Worm (Caenorhabditis elegans) whole organism, young adult: ENCODE results near the gene M151.2.

Experiments used
- B0336.3 ChIP-seq: fragments of 200-800 bp; sonication (Bioruptor generic); IDR thresholded peaks from 2 replicates; pipeline ENCODE4 v1.3.6; 2022; ENCODE audit warnings: missing genetic modification characterization, missing compliant biosample characterization
- C06A6.2 ChIP-seq: fragments of 200-800 bp; sonication (Bioruptor generic); conservative IDR thresholded peaks from 2 replicates; pipeline ENCODE4 v1.3.6; 2022; ENCODE audit warnings: missing genetic modification characterization, missing compliant biosample characterization
- F10E7.11 ChIP-seq: sonication (generic microtip); optimal IDR thresholded peaks from 2 replicates; lab custom pipeline; 2017; ENCODE audit warnings: mild to moderate bottlenecking, missing genetic modification characterization, moderate library complexity, missing compliant biosample characterization
- F37B4.10 ChIP-seq: fragments of 200-800 bp; sonication (Bioruptor generic); IDR thresholded peaks from 2 replicates; pipeline ENCODE4 v1.3.6; 2022; ENCODE audit warnings: missing genetic modification characterization, missing compliant biosample characterization
- F57A8.1 ChIP-seq: fragments of 200-800 bp; sonication (Bioruptor generic); optimal IDR thresholded peaks from 2 replicates; lab custom pipeline; 2018; ENCODE audit warnings: mild to moderate bottlenecking, missing genetic modification characterization, moderate library complexity, missing compliant biosample characterization
- Y56A3A.18 ChIP-seq: fragments of 200-800 bp; sonication (Bioruptor generic); IDR thresholded peaks from 2 replicates; pipeline ENCODE4 v1.3.6; 2022; ENCODE audit warnings: missing genetic modification reagents, missing genetic modification characterization, missing compliant biosample characterization
- Y79H2A.3 ChIP-seq: fragments of 200-800 bp; sonication (Bioruptor generic); conservative IDR thresholded peaks from 2 replicates; pipeline ENCODE4 v1.3.6; 2022; ENCODE audit warnings: missing genetic modification reagents, missing genetic modification characterization, missing compliant biosample characterization
- aptf-2 ChIP-seq: fragments of 200-800 bp; sonication (Bioruptor generic); conservative IDR thresholded peaks from 2 replicates; pipeline ENCODE4 v1.3.6; 2022; ENCODE audit warnings: missing genetic modification reagents, missing genetic modification characterization, missing compliant biosample characterization
- athp-1 ChIP-seq: sonication (generic microtip); optimal IDR thresholded peaks from 2 replicates; lab custom pipeline; 2017; ENCODE audit warnings: mild to moderate bottlenecking, missing genetic modification characterization, missing compliant biosample characterization
- attf-3 ChIP-seq: fragments of 200-800 bp; sonication (Bioruptor generic); conservative IDR thresholded peaks from 2 replicates; pipeline ENCODE4 v1.3.6; 2022; ENCODE audit warnings: missing genetic modification reagents, missing genetic modification characterization, missing compliant biosample characterization
- attf-5 ChIP-seq: fragments of 200-800 bp; sonication (Bioruptor generic); optimal IDR thresholded peaks from 2 replicates; lab custom pipeline; 2018; ENCODE audit warnings: mild to moderate bottlenecking, missing genetic modification characterization, missing compliant biosample characterization
- attf-6 ChIP-seq: fragments of 200-800 bp; sonication (Bioruptor generic); IDR thresholded peaks from 2 replicates; pipeline ENCODE4 v1.3.6; 2022; ENCODE audit warnings: missing genetic modification reagents, missing genetic modification characterization, missing compliant biosample characterization
- cebp-2 ChIP-seq: fragments of 200-800 bp; sonication (Bioruptor generic); IDR thresholded peaks from 2 replicates; pipeline ENCODE4 v1.3.6; 2022; ENCODE audit warnings: missing genetic modification characterization, missing compliant biosample characterization
- dox-1 ChIP-seq: fragments of 200-800 bp; sonication (Bioruptor generic); IDR thresholded peaks from 2 replicates; pipeline ENCODE4 v1.3.6; 2022; ENCODE audit warnings: missing genetic modification reagents, missing genetic modification characterization, missing compliant biosample characterization
- dpl-1 ChIP-seq: fragments of 150-350 bp; optimal IDR thresholded peaks from 2 replicates; lab custom pipeline; 2014; ENCODE audit warnings: missing biosample characterization, missing genetic modification reagents, missing genetic modification characterization
- efl-1 ChIP-seq: fragments of 150-350 bp; optimal IDR thresholded peaks from 2 replicates; lab custom pipeline; 2014; ENCODE audit warnings: missing biosample characterization, missing genetic modification reagents, missing genetic modification characterization
- egl-44 ChIP-seq: fragments of 200-800 bp; sonication (Bioruptor generic); IDR thresholded peaks from 2 replicates; pipeline ENCODE4 v1.3.6; 2022; ENCODE audit warnings: missing genetic modification reagents, missing genetic modification characterization, missing compliant biosample characterization
- egrh-3 ChIP-seq: fragments of 200-800 bp; sonication (Bioruptor generic); IDR thresholded peaks from 2 replicates; pipeline ENCODE4 v1.3.6; 2022; ENCODE audit warnings: missing genetic modification reagents, missing genetic modification characterization, missing compliant biosample characterization
- ets-4 ChIP-seq: fragments of 200-800 bp; sonication (Bioruptor generic); optimal IDR thresholded peaks from 2 replicates; lab custom pipeline; 2018; ENCODE audit warnings: mild to moderate bottlenecking, missing genetic modification characterization, missing compliant biosample characterization
- fkh-3 ChIP-seq: sonication (generic microtip); optimal IDR thresholded peaks from 2 replicates; lab custom pipeline; 2016; ENCODE audit warnings: mild to moderate bottlenecking, missing genetic modification characterization, missing compliant biosample characterization
- hlh-26 ChIP-seq: fragments of 200-800 bp; sonication (Bioruptor generic); conservative IDR thresholded peaks from 2 replicates; pipeline ENCODE4 v1.3.6; 2022; ENCODE audit warnings: missing genetic modification reagents, missing genetic modification characterization, missing compliant biosample characterization
- lsl-1 ChIP-seq: fragments of 200-800 bp; sonication (Bioruptor generic); optimal IDR thresholded peaks from 2 replicates; lab custom pipeline; 2018; ENCODE audit warnings: mild to moderate bottlenecking, missing genetic modification characterization, moderate library complexity, missing compliant biosample characterization
- madf-10 ChIP-seq: sonication (generic microtip); optimal IDR thresholded peaks from 2 replicates; lab custom pipeline; 2016; ENCODE audit warnings: mild to moderate bottlenecking, missing genetic modification characterization, missing compliant biosample characterization
- madf-3 ChIP-seq: fragments of 200-800 bp; sonication (Bioruptor generic); IDR thresholded peaks from 2 replicates; pipeline ENCODE4 v1.3.6; 2022; ENCODE audit warnings: missing genetic modification reagents, missing genetic modification characterization, missing compliant biosample characterization
- madf-6 ChIP-seq: fragments of 200-800 bp; sonication (Bioruptor generic); IDR thresholded peaks from 2 replicates; pipeline ENCODE4 v1.3.6; 2022; ENCODE audit warnings: missing genetic modification reagents, missing genetic modification characterization, missing compliant biosample characterization
- madf-8 ChIP-seq: fragments of 200-800 bp; sonication (Bioruptor generic); conservative IDR thresholded peaks from 2 replicates; pipeline ENCODE4 v1.3.6; 2022; ENCODE audit warnings: missing genetic modification reagents, missing genetic modification characterization, missing compliant biosample characterization
- nfyb-1 ChIP-seq: fragments of 200-800 bp; sonication (Bioruptor generic); IDR thresholded peaks from 2 replicates; pipeline ENCODE4 v1.3.6; 2022; ENCODE audit warnings: missing genetic modification reagents, missing genetic modification characterization, missing compliant biosample characterization
- nhr-90 ChIP-seq: sonication (generic microtip); optimal IDR thresholded peaks from 2 replicates; lab custom pipeline; 2016; ENCODE audit warnings: missing genotype, mild to moderate bottlenecking, missing genetic modification characterization, missing compliant biosample characterization
- rec-8 ChIP-seq, 2 experiments: sonication (generic microtip); optimal IDR thresholded peaks; 2 replicates each; lab custom pipeline; 2016; ENCODE audit warnings: mild to moderate bottlenecking in 2 of 2, missing genetic modification characterization in 2 of 2, missing genetic modification reagents in 2 of 2, missing genotype in 2 of 2, missing biosample characterization in 1 of 2, missing compliant biosample characterization in 1 of 2, moderate library complexity in 1 of 2
- snpc-3.4 ChIP-seq: sonication (generic microtip); optimal IDR thresholded peaks from 2 replicates; lab custom pipeline; 2017; ENCODE audit warnings: missing genetic modification characterization, mild to moderate bottlenecking, missing compliant biosample characterization, antibody characterized with exemption, moderate library complexity, missing genotype, missing genetic modification reagents
- snpc-4 ChIP-seq, 5 experiments: fragments of 150-350 bp in 1 of 5; sonication (generic microtip) in 4 of 5; optimal IDR thresholded peaks; 2 replicates each; lab custom pipeline; 2014 to 2018; ENCODE audit warnings: missing genetic modification characterization in 5 of 5, missing biosample characterization in 3 of 5, antibody characterized with exemption in 2 of 5, mild to moderate bottlenecking in 2 of 5, missing compliant biosample characterization in 2 of 5, missing genotype in 2 of 5, moderate library complexity in 2 of 5, missing genetic modification reagents in 1 of 5
- somi-1 ChIP-seq: fragments of 200-800 bp; sonication (Bioruptor generic); optimal IDR thresholded peaks from 2 replicates; lab custom pipeline; 2018; ENCODE audit warnings: mild to moderate bottlenecking, missing genetic modification characterization, missing compliant biosample characterization
- tbp1 ChIP-seq: fragments of 200-800 bp; sonication (Bioruptor generic); optimal IDR thresholded peaks from 2 replicates; lab custom pipeline; 2018; ENCODE audit warnings: mild to moderate bottlenecking, missing genetic modification characterization, missing compliant biosample characterization
- tbx-9 ChIP-seq: sonication (generic microtip); optimal IDR thresholded peaks from 2 replicates; lab custom pipeline; 2016; ENCODE audit warnings: borderline replicate concordance, missing genetic modification characterization, inconsistent platforms, missing compliant biosample characterization
- zfh-2 ChIP-seq: fragments of 200-800 bp; sonication (Bioruptor generic); conservative IDR thresholded peaks from 2 replicates; pipeline ENCODE4 v1.3.6; 2022; ENCODE audit warnings: missing genetic modification reagents, missing genetic modification characterization, missing compliant biosample characterization
- ztf-22 ChIP-seq: fragments of 200-800 bp; sonication (Bioruptor generic); optimal IDR thresholded peaks from 2 replicates; lab custom pipeline; 2018; ENCODE audit warnings: mild to moderate bottlenecking, missing genetic modification characterization, moderate library complexity, missing compliant biosample characterization
- ztf-26 ChIP-seq: sonication (generic microtip); optimal IDR thresholded peaks from 2 replicates; lab custom pipeline; 2017; ENCODE audit warnings: missing genetic modification characterization, missing compliant biosample characterization
- ztf-28 ChIP-seq: fragments of 200-800 bp; sonication (Bioruptor generic); IDR thresholded peaks from 2 replicates; pipeline ENCODE4 v1.3.6; 2022; ENCODE audit warnings: missing genetic modification reagents, missing genetic modification characterization, missing compliant biosample characterization

The M151.2 gene

ce11 chrII:3617512-3617911 is 13.4 kb upstream of the M151.2 start, which contains the start of gene F40E12.1:
TSS of gene F40E12.1 (plus strand) at chrII:3617812.
- TF ChIP-seq ztf-22 (GFP tag; lab: Kevin White, UChicago) (no peak), egrh-3 (GFP tag; lab: Robert Waterston, UW) (no peak), attf-5 (GFP tag; lab: Kevin White, UChicago) (no peak), F57A8.1 (GFP tag; lab: Kevin White, UChicago) (no peak), B0336.3 (GFP tag; lab: Robert Waterston, UW) (no peak), F37B4.10 (no peak), Y79H2A.3 (no peak), snpc-3.4 (tag; lab: Kevin White, UChicago) (no peak), ztf-28 (no peak), madf-8 (GFP tag; lab: Robert Waterston, UW) (no peak), ztf-26 (tag; lab: Kevin White, UChicago) (no peak), snpc-4 (GFP tag; optimal IDR thresholded peaks at IDR 0.05; lab: Kevin White, UChicago) (no peak), snpc-4 (tag; optimal IDR thresholded peaks at IDR 0.05; lab: Kevin White, UChicago) (no peak), nhr-90 (tag; lab: Kevin White, UChicago) (no peak), zfh-2 (GFP tag; lab: Robert Waterston, UW) (no peak), attf-3 (GFP tag; lab: Robert Waterston, UW) (no peak)

DNA sequence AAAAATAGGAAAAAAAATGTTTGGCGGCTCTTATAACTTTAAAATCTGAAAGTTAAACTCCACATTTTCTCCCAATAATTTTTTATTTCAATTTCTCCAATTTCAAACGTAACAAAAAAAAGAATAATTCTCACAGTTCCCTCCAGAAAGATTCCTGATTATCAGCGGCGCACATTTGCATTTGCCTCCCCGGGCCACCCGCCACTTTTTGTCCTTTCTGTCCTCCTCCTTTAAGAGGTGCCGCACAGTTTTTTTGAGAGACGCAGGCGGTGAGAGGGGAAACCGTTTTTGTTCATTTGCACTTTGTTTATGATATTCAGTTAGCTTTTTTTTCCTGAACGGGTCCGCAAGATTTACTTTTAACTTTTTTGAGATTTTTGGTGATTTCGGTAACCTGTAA is 10.0 kb upstream of the M151.2 start:
- TF ChIP-seq aptf-2 (GFP tag; lab: Robert Waterston, UW) (peak; percentile 56; the same call in 1 of the 2 replicates), efl-1 (GFP tag; lab: Kevin White, UChicago) (peak; percentile 66), madf-6 (GFP tag; lab: Robert Waterston, UW) (peak; percentile 36; the same call in 1 of the 2 replicates), madf-8 (GFP tag; lab: Robert Waterston, UW) (0 out of 2 replicates have a peak, but pooled peaks have one; percentile 20), dpl-1 (GFP tag; lab: Kevin White, UChicago) (peak; percentile 24), Y56A3A.18 (GFP tag; lab: Robert Waterston, UW) (no peak), lsl-1 (GFP tag; lab: Kevin White, UChicago) (no peak), F37B4.10 (no peak), dox-1 (GFP tag; lab: Robert Waterston, UW) (no peak)

DNA sequence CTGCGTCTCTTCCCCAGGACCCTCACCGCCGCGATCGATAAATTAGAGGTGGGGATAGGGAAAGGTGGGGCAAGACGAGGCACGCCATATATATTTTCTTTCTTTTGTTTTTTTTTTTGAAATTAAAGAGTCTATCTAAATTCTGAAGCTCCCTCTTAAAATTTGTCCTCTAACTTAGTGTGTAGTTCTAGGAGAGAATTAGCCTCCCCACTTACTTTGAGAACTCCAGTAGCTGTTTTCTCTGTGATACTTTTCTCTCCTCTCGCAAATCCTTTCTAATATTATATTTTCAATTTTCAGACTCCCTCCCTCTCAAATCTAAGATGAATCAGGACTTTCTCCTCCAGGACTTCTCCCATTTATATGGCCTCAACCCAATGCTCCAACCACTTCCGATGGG is 8.9 kb upstream of the M151.2 start, which contains the start of gene M151.7:
Gene M151.7 (plus strand): TSS at position 301 of the 400 bp plus-strand sequence.
- no peak for TF ChIP-seq egl-44 (GFP tag; lab: Robert Waterston, UW)

DNA sequence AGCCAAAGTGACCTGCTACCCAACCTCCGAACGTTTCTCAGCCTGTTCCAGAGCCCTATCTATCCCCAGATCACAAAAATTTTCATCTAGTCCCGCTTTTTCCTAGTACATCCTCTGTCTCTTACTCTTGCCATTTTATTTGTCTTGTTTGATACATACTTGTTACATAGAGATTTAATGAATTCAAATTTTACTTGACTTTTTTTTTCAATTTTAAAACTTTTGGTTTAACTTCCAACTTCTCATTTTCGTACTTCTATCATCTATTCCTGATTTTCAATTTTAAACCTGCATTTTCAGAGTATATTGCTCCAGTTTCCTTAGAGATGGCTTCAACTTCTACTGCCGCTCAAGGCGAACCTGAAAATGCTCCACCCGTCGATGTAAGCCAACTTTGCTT is 4.0 kb upstream of the M151.2 start, which contains the start of gene M151.3:
Gene M151.3 (plus strand): TSS at position 301 of the 400 bp plus-strand sequence.
- no peak for TF ChIP-seq ets-4 (GFP tag; lab: Kevin White, UChicago)
- no peak for TF ChIP-seq attf-6
- TF ChIP-seq F10E7.11 (tag; lab: Kevin White, UChicago): no peak
- no peak for TF ChIP-seq madf-3 (GFP tag; lab: Robert Waterston, UW)
- TF ChIP-seq somi-1 (GFP tag; lab: Kevin White, UChicago): no peak
- TF ChIP-seq C06A6.2 (GFP tag; lab: Robert Waterston, UW): no peak
- no peak for TF ChIP-seq madf-10 (tag; lab: Kevin White, UChicago)
- no peak for TF ChIP-seq B0336.3 (GFP tag; lab: Robert Waterston, UW)
- no peak for TF ChIP-seq egl-44 (GFP tag; lab: Robert Waterston, UW)
- TF ChIP-seq cebp-2 (GFP tag; lab: Robert Waterston, UW): no peak
- TF ChIP-seq attf-3 (GFP tag; lab: Robert Waterston, UW): no peak
- no peak for TF ChIP-seq rec-8 (tag; optimal IDR thresholded peaks at IDR 0.05; lab: Kevin White, UChicago)
- TF ChIP-seq tbp1: no peak
- TF ChIP-seq fkh-3 (tag; lab: Kevin White, UChicago): no peak
- no peak for TF ChIP-seq nfyb-1 (GFP tag; lab: Robert Waterston, UW)
- TF ChIP-seq athp-1 (tag; lab: Kevin White, UChicago): no peak
- no peak for TF ChIP-seq hlh-26
- no peak for TF ChIP-seq tbx-9 (tag; lab: Kevin White, UChicago)
